Worm (Caenorhabditis elegans) whole organism, L2 larva: ENCODE measurements around the gene R02D5.7.

Experiments
- C34F6.9 ChIP-seq: fragments of 150-350 bp; optimal IDR thresholded peaks from 2 replicates; lab custom pipeline; 2014; ENCODE audit warnings: missing biosample characterization, missing genetic modification characterization
- R02D3.7 ChIP-seq: fragments of 150-350 bp; optimal IDR thresholded peaks from 2 replicates; lab custom pipeline; 2014; ENCODE audit warnings: missing biosample characterization, missing genetic modification characterization
- Y55F3AM.14 ChIP-seq: fragments of 200-800 bp; sonication (Bioruptor generic); optimal IDR thresholded peaks from 2 replicates; lab custom pipeline; 2018; ENCODE audit warnings: mild to moderate bottlenecking, missing genetic modification characterization, missing compliant biosample characterization
- aly-2 ChIP-seq: fragments of 150-350 bp; optimal IDR thresholded peaks from 2 replicates; lab custom pipeline; 2014; ENCODE audit warnings: missing biosample characterization, missing genetic modification characterization
- ama-1 ChIP-seq: fragments of 150-350 bp; optimal IDR thresholded peaks from 2 replicates; lab custom pipeline; 2018; ENCODE audit warnings: inconsistent platforms
- ceh-16 ChIP-seq: fragments of 150-350 bp; optimal IDR thresholded peaks from 2 replicates; lab custom pipeline; 2014; ENCODE audit warnings: missing biosample characterization, missing genetic modification characterization
- crh-2 ChIP-seq: sonication (generic microtip); optimal IDR thresholded peaks from 2 replicates; lab custom pipeline; 2017; ENCODE audit warnings: missing biosample characterization, missing genetic modification characterization
- dmd-4 ChIP-seq: sonication (generic microtip); optimal IDR thresholded peaks from 2 replicates; lab custom pipeline; 2017; ENCODE audit warnings: missing biosample characterization, missing genetic modification characterization
- egl-27 ChIP-seq: sonication (generic microtip); optimal IDR thresholded peaks from 3 replicates; lab custom pipeline; 2017; ENCODE audit warnings: missing biosample characterization, missing genetic modification reagents, missing genetic modification characterization
- elt-1 ChIP-seq: fragments of 150-350 bp; optimal IDR thresholded peaks from 2 replicates; lab custom pipeline; 2014; ENCODE audit warnings: missing biosample characterization, missing genetic modification characterization
- fos-1 ChIP-seq: fragments of 150-350 bp; optimal IDR thresholded peaks from 2 replicates; lab custom pipeline; 2014; ENCODE audit warnings: missing biosample characterization, missing genetic modification characterization
- lin-13 ChIP-seq: fragments of 150-350 bp; optimal IDR thresholded peaks from 2 replicates; lab custom pipeline; 2014; ENCODE audit warnings: missing biosample characterization, missing genetic modification reagents, missing genetic modification characterization
- lin-39 ChIP-seq: fragments of 150-350 bp; optimal IDR thresholded peaks from 2 replicates; lab custom pipeline; 2014; ENCODE audit warnings: missing biosample characterization, missing genetic modification reagents, missing genetic modification characterization
- lsy-2 ChIP-seq, 2 experiments: fragments of 150-350 bp in 1 of 2; sonication (generic microtip) in 1 of 2; optimal IDR thresholded peaks; 2 replicates each; lab custom pipeline; 2014 to 2017; ENCODE audit warnings: missing biosample characterization in 2 of 2, missing genetic modification characterization in 2 of 2
- mab-5 ChIP-seq: fragments of 150-350 bp; optimal IDR thresholded peaks from 2 replicates; lab custom pipeline; 2014; ENCODE audit warnings: missing biosample characterization, missing genetic modification characterization
- mbf-1 ChIP-seq: sonication (generic microtip); optimal IDR thresholded peaks from 2 replicates; lab custom pipeline; 2017; ENCODE audit warnings: missing biosample characterization, missing genetic modification characterization
- mdl-1 ChIP-seq, 2 experiments: fragments of 150-350 bp in 1 of 2; sonication (generic microtip) in 1 of 2; optimal IDR thresholded peaks; 2 replicates each; lab custom pipeline; 2017; ENCODE audit warnings: missing biosample characterization in 2 of 2, missing genetic modification characterization in 2 of 2
- nhr-129 ChIP-seq: fragments of 150-350 bp; optimal IDR thresholded peaks from 2 replicates; lab custom pipeline; 2014; ENCODE audit warnings: missing biosample characterization, missing genetic modification characterization
- nhr-23 ChIP-seq: fragments of 150-350 bp; optimal IDR thresholded peaks from 2 replicates; lab custom pipeline; 2014; ENCODE audit warnings: missing biosample characterization, missing genetic modification reagents, missing genetic modification characterization
- nhr-237 ChIP-seq: fragments of 150-350 bp; optimal IDR thresholded peaks from 2 replicates; lab custom pipeline; 2014; ENCODE audit warnings: missing biosample characterization, missing genetic modification characterization
- peb-1 ChIP-seq: fragments of 150-350 bp; optimal IDR thresholded peaks from 2 replicates; lab custom pipeline; 2014; ENCODE audit warnings: missing biosample characterization, missing genetic modification characterization
- skn-1 ChIP-seq: sonication (generic microtip); optimal IDR thresholded peaks from 2 replicates; lab custom pipeline; 2017; ENCODE audit warnings: missing biosample characterization, missing genetic modification characterization
- sma-3 ChIP-seq: sonication (generic microtip); optimal IDR thresholded peaks from 2 replicates; lab custom pipeline; 2016; ENCODE audit warnings: missing genetic modification reagents, missing genetic modification characterization, missing compliant biosample characterization
- sma-9 ChIP-seq, 2 experiments: fragments of 150-350 bp in 1 of 2; sonication (generic microtip) in 1 of 2; optimal IDR thresholded peaks; 2 replicates each; lab custom pipeline; 2014 to 2016; ENCODE audit warnings: missing genetic modification characterization in 2 of 2, mild to moderate bottlenecking in 1 of 2, missing biosample characterization in 1 of 2, missing compliant biosample characterization in 1 of 2, missing genetic modification reagents in 1 of 2, moderate library complexity in 1 of 2
- unc-39 ChIP-seq: fragments of 150-350 bp; optimal IDR thresholded peaks from 2 replicates; lab custom pipeline; 2014; ENCODE audit warnings: missing biosample characterization, missing genetic modification characterization
- unc-55 ChIP-seq: fragments of 150-350 bp; sonication (generic microtip); optimal IDR thresholded peaks from 3 replicates; lab custom pipeline; 2014; ENCODE audit warnings: missing biosample characterization, missing genetic modification reagents, missing genetic modification characterization
- unc-62 ChIP-seq: fragments of 150-350 bp; optimal IDR thresholded peaks from 2 replicates; lab custom pipeline; 2014; ENCODE audit warnings: missing biosample characterization, missing genetic modification reagents, missing genetic modification characterization
- ztf-1 ChIP-seq: fragments of 200-800 bp; sonication (Bioruptor generic); conservative IDR thresholded peaks from 2 replicates; pipeline ENCODE4 v1.3.6; 2022; ENCODE audit warnings: missing genetic modification characterization, missing compliant biosample characterization
- ztf-11 ChIP-seq: sonication (generic microtip); optimal IDR thresholded peaks from 2 replicates; lab custom pipeline; 2017; ENCODE audit warnings: missing biosample characterization, missing genetic modification characterization
- ztf-4 ChIP-seq: fragments of 150-350 bp; optimal IDR thresholded peaks from 2 replicates; lab custom pipeline; 2014; ENCODE audit warnings: missing biosample characterization, missing genetic modification characterization

Gene R02D5.7

ce11 chrV:14505745-14506214, 24.5 kb upstream of the R02D5.7 start (continued):
- TF ChIP-seq skn-1 (tag; lab: Kevin White, UChicago) (peak; percentile 28), lin-39 (tag; lab: Kevin White, UChicago) (no peak), mbf-1 (no peak), nhr-129 (no peak), sma-3 (GFP tag; lab: Kevin White, UChicago) (peak; percentile 44), ztf-1 (GFP tag; lab: Robert Waterston, UW) (no peak), Y55F3AM.14 (GFP tag; lab: Kevin White, UChicago) (no peak), C34F6.9 (tag; lab: Kevin White, UChicago) (no peak)

- TF ChIP-seq ztf-4 (tag; lab: Kevin White, UChicago): no peak
- TF ChIP-seq nhr-23 (tag; lab: Kevin White, UChicago): no peak
- TF ChIP-seq fos-1: peak; percentile 68
- TF ChIP-seq nhr-237 (tag; lab: Kevin White, UChicago): no peak
- TF ChIP-seq unc-39: no peak
- no peak for TF ChIP-seq mab-5 (tag; lab: Kevin White, UChicago)
- peak; percentile 41 for TF ChIP-seq ceh-16 (tag; lab: Kevin White, UChicago)
Measured at ce11 chrV:14504774-14505173, 23.5 kb upstream of the R02D5.7 start.

ce11 chrV:14504120-14504519, 22.8 kb upstream of the R02D5.7 start:
- TF ChIP-seq C34F6.9 (tag; lab: Kevin White, UChicago): no peak
- TF ChIP-seq mdl-1 (tag; optimal IDR thresholded peaks at IDR 0.05; lab: Kevin White, UChicago): no peak
- peak; percentile 32 for TF ChIP-seq fos-1
- no peak for TF ChIP-seq R02D3.7 (tag; lab: Kevin White, UChicago)

ce11 chrV:14503065-14503464, 21.8 kb upstream of the R02D5.7 start:
- TF ChIP-seq sma-3 (GFP tag; lab: Kevin White, UChicago) (peak; percentile 8), sma-9 (GFP tag; optimal IDR thresholded peaks at IDR 0.05; lab: Kevin White, UChicago) (peak; percentile 1), sma-9 (tag; optimal IDR thresholded peaks at IDR 0.05; lab: Kevin White, UChicago) (no peak), skn-1 (tag; lab: Kevin White, UChicago) (peak; percentile 47), fos-1 (peak; percentile 92), ztf-4 (tag; lab: Kevin White, UChicago) (no peak), aly-2 (tag; lab: Kevin White, UChicago) (no peak)

ce11 chrV:14501136-14501535, 19.8 kb upstream of the R02D5.7 start, which contains the start of gene R02D5.24:
R02D5.24 (plus strand) TSS chrV:14501340.
- TF ChIP-seq fos-1 (no peak), dmd-4 (tag; lab: Kevin White, UChicago) (no peak), lin-13 (GFP tag; lab: Kevin White, UChicago) (no peak), unc-62 (GFP tag; lab: Kevin White, UChicago) (no peak), elt-1 (tag; lab: Kevin White, UChicago) (no peak), peb-1 (no peak), crh-2 (no peak), egl-27 (tag; lab: Kevin White, UChicago) (no peak), ama-1 (lab: Kevin White, UChicago) (no peak), mab-5 (tag; lab: Kevin White, UChicago) (no peak), mdl-1 (tag; optimal IDR thresholded peaks at IDR 0.05; lab: Kevin White, UChicago) (no peak), skn-1 (tag; lab: Kevin White, UChicago) (no peak), R02D3.7 (tag; lab: Kevin White, UChicago) (no peak), ztf-1 (GFP tag; lab: Robert Waterston, UW) (no peak), sma-9 (GFP tag; optimal IDR thresholded peaks at IDR 0.05; lab: Kevin White, UChicago) (no peak), sma-9 (tag; optimal IDR thresholded peaks at IDR 0.05; lab: Kevin White, UChicago) (no peak), unc-39 (no peak), nhr-23 (tag; lab: Kevin White, UChicago) (no peak)

ce11 chrV:14500554-14500953, 19.3 kb upstream of the R02D5.7 start:
- TF ChIP-seq ztf-11: no peak
- no peak for TF ChIP-seq lsy-2 (tag; optimal IDR thresholded peaks at IDR 0.05; lab: Kevin White, UChicago)
- peak; percentile 24 for TF ChIP-seq unc-55 (GFP tag; lab: Kevin White, UChicago)
- TF ChIP-seq sma-9 (GFP tag; optimal IDR thresholded peaks at IDR 0.05; lab: Kevin White, UChicago): no peak
- TF ChIP-seq sma-9 (tag; optimal IDR thresholded peaks at IDR 0.05; lab: Kevin White, UChicago): no peak
- no peak for TF ChIP-seq mdl-1 (tag; optimal IDR thresholded peaks at IDR 0.05; lab: Kevin White, UChicago)
- TF ChIP-seq, all 48 proteins: peak for 1
